Fruit fly (Drosophila melanogaster): ENCODE results near the gene tinc.
"Not testable (repeated sequence)": the region's sequence is repeated elsewhere in the genome, so short reads cannot be mapped to it uniquely, and the experiment has no call there.

tinc gene

DNA sequence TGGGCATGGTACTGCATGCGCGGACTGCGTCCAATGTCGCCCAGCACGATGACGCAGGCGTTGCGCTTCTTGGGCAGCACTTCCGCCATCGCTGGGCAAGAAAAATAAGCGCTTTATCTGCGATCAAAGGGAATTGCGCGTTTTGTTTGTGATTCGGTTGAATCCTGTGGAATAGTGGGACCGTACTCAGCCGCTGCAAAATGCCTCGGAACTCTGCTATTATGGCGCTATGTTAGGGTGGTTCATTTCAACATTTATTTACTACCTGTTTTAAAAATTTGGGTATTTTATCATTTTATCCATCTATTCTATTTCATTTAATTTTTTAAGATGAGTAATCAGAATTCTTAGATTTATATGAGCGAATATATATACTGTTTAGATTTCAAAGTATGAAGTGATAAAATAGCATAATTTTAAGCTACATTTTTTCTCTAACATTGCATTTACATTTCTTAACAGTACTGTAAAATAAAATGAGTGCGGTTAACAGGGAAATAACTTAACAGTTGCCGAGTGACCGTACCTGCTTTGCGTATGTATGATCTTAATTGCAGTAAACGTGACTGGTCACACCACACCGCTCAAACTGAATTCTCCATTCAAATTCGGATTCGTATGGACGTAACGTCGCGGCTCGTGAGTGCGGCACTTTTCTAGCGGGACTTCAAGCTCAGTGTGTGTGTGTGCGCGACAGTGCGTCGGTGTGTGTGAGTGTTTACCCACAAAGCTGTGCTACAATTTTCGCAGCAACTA, at the start of gene tinc, which contains the start of gene Alg1:
TSS of gene tinc (plus strand) at position 591 of the 756 bp plus-strand sequence.
TSS of gene Alg1 (minus strand) at position 184 of the 756 bp plus-strand sequence.
- no peak for TF ChIP-seq Hr96 (GFP tag; optimal IDR thresholded peaks at IDR 0.05)
- TF ChIP-seq Clk (GFP tag; optimal IDR thresholded peaks at IDR 0.05): no peak
- TF ChIP-seq bab1 (GFP tag; optimal IDR thresholded peaks at IDR 0.05): peak; percentile 86
- peak; percentile 15 for TF ChIP-seq ovo (GFP tag; optimal IDR thresholded peaks at IDR 0.05)
- TF ChIP-seq CG7101 (tag; optimal IDR thresholded peaks at IDR 0.05): peak; percentile 88
- no peak for TF ChIP-seq kay (GFP tag; ENCODE audit: borderline replicate concordance)
- peak; percentile 20 for TF ChIP-seq cic (GFP tag; optimal IDR thresholded peaks at IDR 0.05)
- TF ChIP-seq Mnt (GFP tag; optimal IDR thresholded peaks at IDR 0.05): peak; percentile 39
- no peak for TF ChIP-seq Crg-1 (GFP tag; optimal IDR thresholded peaks at IDR 0.05)
- TF ChIP-seq tj (GFP tag; optimal IDR thresholded peaks at IDR 0.05): peak; percentile 42
- TF ChIP-seq pad (GFP tag; optimal IDR thresholded peaks at IDR 0.05): peak; percentile 34
- TF ChIP-seq CG11617 (GFP tag; optimal IDR thresholded peaks at IDR 0.05): peak; percentile 65
- TF ChIP-seq CG1620 (GFP tag; optimal IDR thresholded peaks at IDR 0.05): peak; percentile 58
- peak; percentile 80 for TF ChIP-seq CG12768 (GFP tag; optimal IDR thresholded peaks at IDR 0.05)
- peak; percentile 89 for TF ChIP-seq CG33017 (tag; optimal IDR thresholded peaks at IDR 0.05)
- peak; percentile 84 for TF ChIP-seq CG14711 (tag; optimal IDR thresholded peaks at IDR 0.05)
- TF ChIP-seq toe (GFP tag; optimal IDR thresholded peaks at IDR 0.05): peak; percentile 62
- TF ChIP-seq CG5204 (GFP tag; optimal IDR thresholded peaks at IDR 0.05): no peak
- peak; percentile 73 for TF ChIP-seq CG7045 (GFP tag; optimal IDR thresholded peaks at IDR 0.05)
- TF ChIP-seq cnc (optimal IDR thresholded peaks at IDR 0.05): no peak

DNA sequence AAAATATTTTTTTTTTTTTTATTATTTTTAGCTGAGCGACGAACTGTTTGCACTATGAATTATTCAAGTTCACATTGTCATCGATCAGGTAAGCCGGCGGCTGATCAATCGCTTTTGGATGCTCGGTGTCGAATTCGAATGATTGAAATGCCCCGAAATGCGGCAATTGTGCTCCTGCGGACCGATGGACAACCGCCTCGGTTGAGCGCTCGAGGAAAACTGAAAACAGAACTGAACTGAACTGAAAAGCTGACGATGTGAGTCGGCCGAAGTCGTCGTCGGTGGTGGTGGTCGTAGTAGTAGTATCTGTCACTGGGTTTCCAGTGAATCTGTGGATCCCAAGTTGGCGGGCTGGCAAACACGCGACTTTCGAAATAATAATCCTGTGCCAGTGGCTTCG, 49.1 kb upstream of the tinc start:
- TF ChIP-seq kay (GFP tag; ENCODE audit: borderline replicate concordance) (peak; percentile 32), Mnt (GFP tag; optimal IDR thresholded peaks at IDR 0.05) (peak; percentile 3), CG7045 (GFP tag; optimal IDR thresholded peaks at IDR 0.05) (no peak), Crg-1 (GFP tag; optimal IDR thresholded peaks at IDR 0.05) (no peak)

- TF ChIP-seq CG14711 (tag; optimal IDR thresholded peaks at IDR 0.05); Mnt (GFP tag; optimal IDR thresholded peaks at IDR 0.05); toe (GFP tag; optimal IDR thresholded peaks at IDR 0.05): not testable (repeated sequence)
Observed at dm6 chr3R:17763088-17763487, 48.3 kb upstream of the tinc start, which contains the start of gene TyrR. TyrR (minus strand) TSS chr3R:17763188.

DNA sequence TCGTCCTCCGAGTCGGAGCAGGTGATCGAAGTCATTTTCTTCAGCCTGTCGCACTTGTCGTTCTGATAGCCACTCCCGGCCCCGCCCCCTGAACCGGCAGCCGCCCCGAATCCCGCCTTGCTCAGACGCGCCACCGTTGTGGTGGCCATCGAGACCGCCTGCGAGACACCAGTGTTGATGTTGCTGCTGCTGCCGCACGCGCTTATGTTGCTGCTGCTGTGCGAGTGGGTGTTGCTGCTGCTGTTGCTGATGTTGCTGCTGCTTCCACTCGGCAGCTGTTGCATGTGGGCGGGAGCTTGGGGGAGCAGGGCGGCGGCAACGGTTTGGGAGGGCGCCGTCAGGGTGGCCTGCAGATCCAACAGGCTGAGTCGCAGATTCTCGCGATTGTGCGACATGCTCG, 37.4 kb upstream of the tinc start:
- TF ChIP-seq bab1 (GFP tag; optimal IDR thresholded peaks at IDR 0.05) (no peak), CG33017 (tag; optimal IDR thresholded peaks at IDR 0.05) (no peak), CG7101 (tag; optimal IDR thresholded peaks at IDR 0.05) (no peak), pad (GFP tag; optimal IDR thresholded peaks at IDR 0.05) (no peak), cic (GFP tag; optimal IDR thresholded peaks at IDR 0.05) (no peak), toe (GFP tag; optimal IDR thresholded peaks at IDR 0.05) (no peak), Crg-1 (GFP tag; optimal IDR thresholded peaks at IDR 0.05) (no peak), CG12768 (GFP tag; optimal IDR thresholded peaks at IDR 0.05) (no peak)

dm6 chr3R:17774538-17774937, 36.8 kb upstream of the tinc start:
- TF ChIP-seq kay (GFP tag; ENCODE audit: borderline replicate concordance) (no peak), CG14711 (tag; optimal IDR thresholded peaks at IDR 0.05) (no peak), CG5204 (GFP tag; optimal IDR thresholded peaks at IDR 0.05) (peak; percentile 31), ovo (GFP tag; optimal IDR thresholded peaks at IDR 0.05) (no peak), CG11617 (GFP tag; optimal IDR thresholded peaks at IDR 0.05) (peak; percentile 16), CG12768 (GFP tag; optimal IDR thresholded peaks at IDR 0.05) (peak; percentile 37), CG7045 (GFP tag; optimal IDR thresholded peaks at IDR 0.05) (peak; percentile 62), CG33017 (tag; optimal IDR thresholded peaks at IDR 0.05) (peak; percentile 43), CG7101 (tag; optimal IDR thresholded peaks at IDR 0.05) (peak; percentile 10), toe (GFP tag; optimal IDR thresholded peaks at IDR 0.05) (peak; percentile 9)

DNA sequence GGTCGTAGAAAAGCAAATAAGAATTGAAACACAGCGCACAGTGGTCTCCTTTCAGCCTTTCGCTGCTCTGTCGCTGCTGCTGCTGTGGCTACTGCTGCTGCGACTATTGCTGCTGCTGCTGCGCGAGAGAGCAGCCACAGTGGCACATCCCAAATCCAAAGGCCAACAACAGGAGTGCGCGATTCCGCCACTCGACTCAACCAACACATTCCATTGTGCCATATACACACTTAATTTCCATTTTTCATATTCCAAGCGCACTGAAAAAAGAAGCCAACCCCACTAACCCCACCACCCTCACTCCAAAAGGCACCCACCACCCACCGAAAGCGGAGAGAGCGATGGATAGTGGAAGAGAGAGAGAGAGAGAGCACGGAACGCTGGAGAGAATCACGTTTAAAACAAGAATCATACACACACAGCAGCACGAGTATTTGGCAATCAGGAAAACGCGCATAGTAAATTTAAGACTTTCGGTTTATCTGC, 35.2 kb upstream of the tinc start:
- no peak for TF ChIP-seq Mnt (GFP tag; optimal IDR thresholded peaks at IDR 0.05)
- no peak for TF ChIP-seq CG1620 (GFP tag; optimal IDR thresholded peaks at IDR 0.05)
- no peak for TF ChIP-seq CG7101 (tag; optimal IDR thresholded peaks at IDR 0.05)
- no peak for TF ChIP-seq tj (GFP tag; optimal IDR thresholded peaks at IDR 0.05)
- no peak for TF ChIP-seq CG11617 (GFP tag; optimal IDR thresholded peaks at IDR 0.05)

dm6 chr3R:17776952-17777407, 34.4 kb upstream of the tinc start:
- peak; percentile 21 for TF ChIP-seq CG5204 (GFP tag; optimal IDR thresholded peaks at IDR 0.05)
- TF ChIP-seq bab1 (GFP tag; optimal IDR thresholded peaks at IDR 0.05): no peak
- TF ChIP-seq toe (GFP tag; optimal IDR thresholded peaks at IDR 0.05): peak; percentile 52

Measured in whole organism, adult.